Worm (Caenorhabditis elegans): ENCODE measurements around the gene bath-47.

- TF ChIP-seq W03F9.2 (tag; optimal IDR thresholded peaks at IDR 0.05), result no peak
- TF ChIP-seq him-1 (tag; optimal IDR thresholded peaks at IDR 0.05), result no peak
- TF ChIP-seq dao-5 (tag; optimal IDR thresholded peaks at IDR 0.05), result no peak
Observed at ce11 chrII:1601507-1601906, at the start of gene bath-47.

All from whole organism, L4/young adult.